Fruit fly (Drosophila melanogaster): ENCODE data around the gene Spt7.

DNA sequence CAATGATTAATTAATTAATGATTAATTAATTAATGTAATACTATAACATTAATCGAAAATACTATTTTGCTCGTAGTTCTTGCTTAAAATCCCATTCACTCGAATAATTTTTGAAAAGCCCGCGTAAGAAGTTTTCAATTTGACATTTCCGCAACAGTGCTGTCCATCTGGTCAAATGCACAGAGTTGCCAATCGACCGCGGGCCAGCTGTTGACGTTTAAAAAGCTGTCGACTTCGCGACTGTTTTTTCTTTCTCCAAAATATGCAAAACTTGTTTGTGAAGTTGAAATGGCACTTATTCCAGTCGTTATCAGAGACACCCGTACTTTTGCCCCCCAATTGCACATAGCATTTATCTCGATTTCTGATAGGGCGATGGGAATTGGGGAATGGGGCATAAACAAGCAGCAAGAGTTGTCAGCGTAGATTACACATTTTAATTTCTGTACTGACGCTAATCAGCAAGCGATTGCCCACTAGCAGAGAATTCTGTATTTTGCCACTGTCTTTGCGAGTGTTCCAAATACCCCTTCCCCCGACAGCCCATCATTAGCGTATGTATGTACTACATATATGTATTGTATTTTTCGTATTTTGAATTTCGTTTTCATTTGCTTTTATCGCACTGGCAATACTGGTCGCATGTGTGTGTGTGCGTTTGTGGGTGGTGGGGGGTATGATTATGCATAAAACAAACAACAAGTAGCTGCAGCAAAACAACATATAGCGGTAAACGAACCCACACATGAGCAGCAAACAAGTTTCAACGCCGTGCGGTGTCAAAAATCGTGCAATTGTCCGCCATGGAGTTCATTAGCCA, 6.4 kb downstream of the Spt7 start, which contains the start of gene Srx:
- TF ChIP-seq Ets98B (GFP tag; IDR thresholded peaks at IDR 0.05) (peak; percentile 37; the same call in 1 of the 2 replicates), CG8159 (tag; optimal IDR thresholded peaks at IDR 0.05) (peak; percentile 20), CG10348 (GFP tag; IDR thresholded peaks at IDR 0.05) (no peak), CG4496 (GFP tag; IDR thresholded peaks at IDR 0.05) (peak; percentile 65; the same call in 1 of the 3 replicates), CG34367 (tag; optimal IDR thresholded peaks at IDR 0.05) (peak; percentile 1), Pif1A (GFP tag; optimal IDR thresholded peaks at IDR 0.05) (no peak), CG32121 (GFP tag; IDR thresholded peaks at IDR 0.05) (peak; percentile 35; the same call in 1 of the 2 replicates), CG17806 (tag; optimal IDR thresholded peaks at IDR 0.05) (no peak), CG9948 (tag; optimal IDR thresholded peaks at IDR 0.05) (peak; percentile 1), CG14655 (GFP tag; optimal IDR thresholded peaks at IDR 0.05) (no peak)
